Worm (Caenorhabditis elegans): ENCODE results near the gene C02F4.4.

C02F4.4 gene

ce11 chrIV:10472478-10472877 lies 42.5 kb downstream of the C02F4.4 start, which contains the start of gene bgnt-1.1:
Gene bgnt-1.1 (plus strand): TSS chrIV:10472778.
- TF ChIP-seq unc-55 (GFP tag; optimal IDR thresholded peaks at IDR 0.05) (no peak), sma-9 (GFP tag; optimal IDR thresholded peaks at IDR 0.05) (no peak), sma-9 (tag; optimal IDR thresholded peaks at IDR 0.05) (no peak), crh-2 (tag; optimal IDR thresholded peaks at IDR 0.05) (no peak), ama-1 (optimal IDR thresholded peaks at IDR 0.05) (no peak), lin-39 (tag; optimal IDR thresholded peaks at IDR 0.05) (no peak), skn-1 (tag; optimal IDR thresholded peaks at IDR 0.05) (no peak), aly-2 (tag; optimal IDR thresholded peaks at IDR 0.05) (no peak), fos-1 (tag; optimal IDR thresholded peaks at IDR 0.05) (no peak), sma-3 (GFP tag; optimal IDR thresholded peaks at IDR 0.05) (no peak), nhr-6 (tag; optimal IDR thresholded peaks at IDR 0.05) (no peak), lin-11 (tag; optimal IDR thresholded peaks at IDR 0.05) (no peak), blmp-1 (tag; optimal IDR thresholded peaks at IDR 0.05; ENCODE audit: insufficient read depth) (no peak), nhr-10 (tag; optimal IDR thresholded peaks at IDR 0.05) (no peak), nhr-129 (tag; optimal IDR thresholded peaks at IDR 0.05) (no peak), unc-39 (tag; optimal IDR thresholded peaks at IDR 0.05) (no peak), nhr-11 (tag; optimal IDR thresholded peaks at IDR 0.05) (no peak), peb-1 (tag; optimal IDR thresholded peaks at IDR 0.05) (no peak), alr-1 (tag; optimal IDR thresholded peaks at IDR 0.05) (no peak)

ce11 chrIV:10469494-10469893 lies 45.5 kb downstream of the C02F4.4 start, which contains the start of gene ugt-44:
Gene ugt-44 (plus strand): TSS chrIV:10469741.
- peak; percentile 76 for TF ChIP-seq sma-9 (GFP tag; optimal IDR thresholded peaks at IDR 0.05)
- no peak for TF ChIP-seq sma-9 (tag; optimal IDR thresholded peaks at IDR 0.05)
- TF ChIP-seq dmd-4 (tag; optimal IDR thresholded peaks at IDR 0.05) = no peak
- TF ChIP-seq fos-1 (tag; optimal IDR thresholded peaks at IDR 0.05) = peak; percentile 90

ce11 chrIV:10468662-10469061 lies 46.4 kb downstream of the C02F4.4 start:
- peak; percentile 58 for TF ChIP-seq fos-1 (tag; optimal IDR thresholded peaks at IDR 0.05)
- TF ChIP-seq aly-2 (tag; optimal IDR thresholded peaks at IDR 0.05) = no peak
- TF ChIP-seq snpc-4 (tag; optimal IDR thresholded peaks at IDR 0.05) = no peak
- TF ChIP-seq alr-1 (tag; optimal IDR thresholded peaks at IDR 0.05) = no peak

ce11 chrIV:10467347-10467746 lies 47.7 kb downstream of the C02F4.4 start:
- TF ChIP-seq zag-1 (tag; optimal IDR thresholded peaks at IDR 0.05) (no peak), ztf-4 (tag; optimal IDR thresholded peaks at IDR 0.05) (no peak), unc-62 (GFP tag; optimal IDR thresholded peaks at IDR 0.05) (no peak), lin-13 (GFP tag; optimal IDR thresholded peaks at IDR 0.05) (no peak), aly-2 (tag; optimal IDR thresholded peaks at IDR 0.05) (no peak), F13H6.1 (tag; optimal IDR thresholded peaks at IDR 0.05) (no peak), ztf-11 (tag; optimal IDR thresholded peaks at IDR 0.05) (no peak), lin-11 (tag; optimal IDR thresholded peaks at IDR 0.05) (no peak), nhr-237 (tag; optimal IDR thresholded peaks at IDR 0.05) (no peak), elt-1 (tag; optimal IDR thresholded peaks at IDR 0.05) (no peak), nhr-10 (tag; optimal IDR thresholded peaks at IDR 0.05) (no peak), blmp-1 (tag; optimal IDR thresholded peaks at IDR 0.05; ENCODE audit: insufficient read depth) (no peak), crh-2 (tag; optimal IDR thresholded peaks at IDR 0.05) (no peak), ztf-1 (GFP tag; conservative IDR thresholded peaks at IDR 0.05) (no peak), nhr-11 (tag; optimal IDR thresholded peaks at IDR 0.05) (no peak), sma-9 (GFP tag; optimal IDR thresholded peaks at IDR 0.05) (no peak), sma-9 (tag; optimal IDR thresholded peaks at IDR 0.05) (no peak), lin-39 (tag; optimal IDR thresholded peaks at IDR 0.05) (no peak), Y55F3AM.14 (GFP tag; optimal IDR thresholded peaks at IDR 0.05) (no peak), unc-55 (GFP tag; optimal IDR thresholded peaks at IDR 0.05) (no peak), unc-39 (tag; optimal IDR thresholded peaks at IDR 0.05) (no peak)

ce11 chrIV:10466398-10466797 lies 48.6 kb downstream of the C02F4.4 start:
- TF ChIP-seq fos-1 (tag; optimal IDR thresholded peaks at IDR 0.05) = peak; percentile 91
- TF ChIP-seq sma-9 (GFP tag; optimal IDR thresholded peaks at IDR 0.05) = peak; percentile 59
- TF ChIP-seq sma-9 (tag; optimal IDR thresholded peaks at IDR 0.05) = no peak
- TF ChIP-seq zag-1 (tag; optimal IDR thresholded peaks at IDR 0.05) = no peak
- TF ChIP-seq gmeb-1 (tag; optimal IDR thresholded peaks at IDR 0.05) = no peak

ce11 chrIV:10465764-10466163 lies 49.3 kb downstream of the C02F4.4 start:
- TF ChIP-seq ztf-1 (GFP tag; conservative IDR thresholded peaks at IDR 0.05) (no peak), elt-3 (tag; optimal IDR thresholded peaks at IDR 0.05) (no peak), nhr-21 (tag; optimal IDR thresholded peaks at IDR 0.05) (no peak), ZK546.5 (tag; optimal IDR thresholded peaks at IDR 0.05) (no peak), elt-1 (tag; optimal IDR thresholded peaks at IDR 0.05) (no peak), crh-2 (tag; optimal IDR thresholded peaks at IDR 0.05) (no peak), unc-39 (tag; optimal IDR thresholded peaks at IDR 0.05) (no peak), skn-1 (tag; optimal IDR thresholded peaks at IDR 0.05) (no peak)

All from whole organism, L2 larva.